Worm (Caenorhabditis elegans): ENCODE measurements around the gene mai-1.

mai-1 gene

DNA sequence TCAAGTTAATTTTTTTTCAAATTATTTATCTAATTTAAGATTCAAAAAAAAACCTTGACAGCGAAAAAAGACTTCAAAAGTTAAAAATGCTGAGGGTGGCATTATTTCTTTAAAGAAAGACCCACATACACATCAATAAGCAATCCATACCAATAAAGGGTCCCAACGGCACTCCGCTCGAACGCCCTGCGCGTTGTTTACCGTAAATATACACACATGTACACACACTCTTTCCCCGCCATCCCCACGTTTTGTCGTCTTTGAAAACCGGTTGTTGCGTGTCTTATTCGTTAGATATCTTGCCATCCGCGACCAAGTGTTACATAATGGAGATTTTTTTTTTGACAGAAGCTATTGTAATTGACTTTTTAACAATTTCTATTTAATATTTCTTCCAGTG is 43.2 kb upstream of the mai-1 start, which contains the start of gene gcc-1 (continued):
- TF ChIP-seq nhr-11 (tag; optimal IDR thresholded peaks at IDR 0.05) (no peak), lin-39 (tag; optimal IDR thresholded peaks at IDR 0.05) (no peak), Y55F3AM.14 (GFP tag; optimal IDR thresholded peaks at IDR 0.05) (no peak), nhr-25 (tag; optimal IDR thresholded peaks at IDR 0.05) (peak; percentile 78), lsy-2 (tag; optimal IDR thresholded peaks at IDR 0.05) (peak in 1 of 2 experiments; percentile 48), nhr-77 (tag; optimal IDR thresholded peaks at IDR 0.05) (no peak), ztf-1 (GFP tag; conservative IDR thresholded peaks at IDR 0.05) (no peak), ztf-4 (tag; optimal IDR thresholded peaks at IDR 0.05) (no peak), blmp-1 (tag; optimal IDR thresholded peaks at IDR 0.05; ENCODE audit: insufficient read depth) (no peak), nhr-21 (tag; optimal IDR thresholded peaks at IDR 0.05) (peak; percentile 79), unc-55 (GFP tag; optimal IDR thresholded peaks at IDR 0.05) (peak; percentile 76), sem-4 (tag; optimal IDR thresholded peaks at IDR 0.05) (peak; percentile 18), F13H6.1 (tag; optimal IDR thresholded peaks at IDR 0.05) (peak; percentile 45), mdl-1 (tag; optimal IDR thresholded peaks at IDR 0.05) (no peak), ztf-11 (tag; optimal IDR thresholded peaks at IDR 0.05) (no peak), mab-5 (tag; optimal IDR thresholded peaks at IDR 0.05) (no peak), R02D3.7 (tag; optimal IDR thresholded peaks at IDR 0.05) (peak; percentile 87), elt-1 (tag; optimal IDR thresholded peaks at IDR 0.05) (no peak)

DNA sequence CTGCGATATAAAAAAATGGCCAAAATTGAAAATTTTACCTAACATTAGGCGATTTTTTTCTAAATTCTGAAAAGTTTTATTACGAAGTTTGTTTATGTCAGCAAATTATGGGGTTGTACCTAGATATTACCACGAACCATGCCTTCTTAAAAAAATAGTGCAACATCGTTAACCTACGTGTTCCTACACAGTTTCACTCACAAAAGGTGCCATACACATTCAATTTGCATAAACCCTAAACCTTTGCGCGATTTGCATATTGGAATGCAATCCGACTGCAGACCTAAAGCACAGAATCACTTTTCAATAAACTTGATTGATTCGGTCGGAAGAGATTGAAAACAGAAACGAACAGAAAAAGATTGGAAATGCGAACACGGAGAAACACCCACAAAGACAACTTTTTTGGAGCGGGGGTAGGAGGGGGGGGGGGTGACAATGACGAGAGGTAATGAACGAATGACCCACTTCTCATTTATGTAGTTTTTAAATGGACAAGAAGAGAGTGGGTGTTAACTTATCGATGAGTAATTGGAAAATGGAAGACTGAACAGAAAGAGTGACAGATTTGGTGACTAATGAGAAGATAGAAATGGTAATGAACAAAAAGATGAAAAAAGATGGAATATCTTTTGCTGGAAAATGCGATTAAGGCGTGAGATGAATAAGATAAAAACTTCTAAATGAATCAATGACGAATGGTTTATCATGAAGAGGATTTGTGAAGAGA is 39.8 kb upstream of the mai-1 start:
- TF ChIP-seq fos-1 (tag; optimal IDR thresholded peaks at IDR 0.05) (peak; percentile 86), skn-1 (tag; optimal IDR thresholded peaks at IDR 0.05) (no peak), lsy-2 (tag; optimal IDR thresholded peaks at IDR 0.05) (no peak), sma-3 (GFP tag; optimal IDR thresholded peaks at IDR 0.05) (peak; percentile 9), lin-11 (tag; optimal IDR thresholded peaks at IDR 0.05) (no peak)

DNA sequence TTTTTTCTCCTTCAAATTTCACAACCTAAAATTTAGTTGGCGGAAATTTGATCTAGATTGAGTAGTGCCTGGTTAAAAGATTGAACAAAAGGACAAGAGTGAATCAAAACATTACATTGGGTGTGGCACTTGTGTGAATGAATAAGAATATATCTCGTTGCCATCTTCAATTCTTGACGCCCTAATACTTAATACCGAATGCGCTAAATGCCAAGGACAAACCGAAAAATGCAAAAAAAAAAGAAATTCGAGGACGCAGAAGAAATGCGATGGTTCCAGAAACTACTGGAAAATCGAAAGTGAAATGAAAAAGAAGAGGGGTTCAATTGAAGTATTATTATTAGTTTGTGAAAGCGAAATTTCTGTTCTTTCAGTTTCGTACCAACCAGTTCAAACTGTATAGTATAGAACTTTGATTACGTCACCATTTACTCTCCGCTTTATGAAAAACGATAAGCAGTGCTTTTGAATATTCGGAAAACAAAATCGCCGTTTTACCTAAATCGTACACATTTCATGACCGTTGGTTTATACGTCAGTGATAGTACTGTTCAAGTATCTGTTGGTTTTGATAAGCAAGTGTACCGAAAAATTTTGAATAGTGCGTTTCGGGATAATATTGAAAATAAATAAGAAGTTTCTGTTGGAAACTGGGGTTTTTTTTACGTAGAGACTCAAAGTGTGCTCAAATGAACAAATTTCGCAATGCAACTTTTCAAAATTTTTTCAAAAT is 38.9 kb upstream of the mai-1 start:
- TF ChIP-seq fos-1 (tag; optimal IDR thresholded peaks at IDR 0.05) (peak; percentile 45), R02D3.7 (tag; optimal IDR thresholded peaks at IDR 0.05) (no peak)

DNA sequence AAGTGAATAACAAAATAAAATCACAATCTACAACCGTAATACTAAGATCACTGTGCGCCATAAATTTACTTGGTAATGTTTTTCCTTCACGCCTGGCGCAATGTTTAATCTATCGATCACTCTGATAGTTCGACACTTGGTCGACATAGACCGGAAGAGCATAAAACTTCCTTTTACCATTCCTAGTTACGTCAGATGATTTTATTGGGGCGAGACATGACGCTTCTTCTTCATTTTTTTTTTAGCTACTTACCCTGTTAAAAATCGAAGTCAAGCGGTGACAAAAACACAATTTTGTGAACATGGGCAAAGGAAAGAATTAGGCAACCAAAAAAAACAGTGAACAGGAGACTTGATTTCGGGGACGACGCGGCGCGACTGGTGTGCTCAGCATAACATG is 38.2 kb upstream of the mai-1 start:
- TF ChIP-seq lsy-2 (tag; optimal IDR thresholded peaks at IDR 0.05) (no peak), sma-9 (GFP tag; optimal IDR thresholded peaks at IDR 0.05) (peak; percentile 34), sma-9 (tag; optimal IDR thresholded peaks at IDR 0.05) (no peak), nhr-129 (tag; optimal IDR thresholded peaks at IDR 0.05) (peak; percentile 59), fos-1 (tag; optimal IDR thresholded peaks at IDR 0.05) (peak; percentile 39), crh-2 (tag; optimal IDR thresholded peaks at IDR 0.05) (peak; percentile 1)

DNA sequence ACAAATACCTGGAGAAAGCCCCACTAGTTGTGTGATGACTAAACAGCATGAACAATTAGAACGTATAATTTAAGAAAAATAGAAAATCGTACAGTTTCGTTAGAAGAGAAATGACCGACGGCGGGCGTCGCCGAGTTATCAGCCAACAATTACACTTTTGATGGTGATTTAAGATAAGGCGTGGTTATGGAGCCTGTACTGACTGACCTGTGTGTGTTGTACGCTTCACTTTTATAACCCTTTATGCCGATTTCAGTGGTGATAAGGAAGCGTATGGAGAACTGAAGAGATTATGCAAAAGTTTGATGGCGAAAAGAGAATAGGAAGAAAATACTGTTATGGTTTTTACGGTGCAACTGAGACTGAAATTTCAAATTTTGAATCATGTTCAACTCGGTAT is 36.7 kb upstream of the mai-1 start:
- TF ChIP-seq sma-9 (GFP tag; optimal IDR thresholded peaks at IDR 0.05): peak; percentile 63
- no peak for TF ChIP-seq sma-9 (tag; optimal IDR thresholded peaks at IDR 0.05)
- TF ChIP-seq nhr-129 (tag; optimal IDR thresholded peaks at IDR 0.05): peak; percentile 5
- no peak for TF ChIP-seq nhr-10 (tag; optimal IDR thresholded peaks at IDR 0.05)
- peak; percentile 46 for TF ChIP-seq crh-2 (tag; optimal IDR thresholded peaks at IDR 0.05)
- TF ChIP-seq fos-1 (tag; optimal IDR thresholded peaks at IDR 0.05): peak; percentile 92
- peak; percentile 65 for TF ChIP-seq F13H6.1 (tag; optimal IDR thresholded peaks at IDR 0.05)
- TF ChIP-seq sem-4 (tag; optimal IDR thresholded peaks at IDR 0.05): no peak
- TF ChIP-seq sma-3 (GFP tag; optimal IDR thresholded peaks at IDR 0.05): peak; percentile 20
- peak; percentile 6 for TF ChIP-seq egl-27 (tag; optimal IDR thresholded peaks at IDR 0.05)

DNA sequence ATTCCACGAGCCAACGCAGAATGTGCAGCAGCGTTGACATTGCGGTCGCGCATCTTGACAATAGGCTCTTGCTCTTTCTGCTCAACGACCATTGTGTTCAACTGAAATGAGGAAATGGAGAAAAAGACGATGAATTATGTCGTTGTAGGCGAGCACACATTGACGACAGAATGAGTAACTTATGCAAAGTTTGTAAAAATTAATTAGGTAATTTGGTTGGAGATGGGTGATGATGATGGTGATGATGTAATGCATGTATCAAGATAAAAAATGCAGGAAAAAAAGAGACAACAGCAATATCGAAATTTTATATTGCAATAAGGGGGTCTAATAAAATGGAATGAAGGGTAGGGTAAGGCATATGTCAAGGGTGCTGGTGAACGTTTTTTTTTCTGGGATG is 36.0 kb upstream of the mai-1 start, which contains the start of gene bbln-1:
bbln-1 (minus strand) TSS at position 101 of the 400 bp plus-strand sequence.
- TF ChIP-seq F13H6.1 (tag; optimal IDR thresholded peaks at IDR 0.05): no peak
- no peak for TF ChIP-seq nhr-12 (tag; optimal IDR thresholded peaks at IDR 0.05)
- TF ChIP-seq C34F6.9 (tag; optimal IDR thresholded peaks at IDR 0.05): no peak
- no peak for TF ChIP-seq mdl-1 (tag; optimal IDR thresholded peaks at IDR 0.05)
- no peak for TF ChIP-seq egl-27 (tag; optimal IDR thresholded peaks at IDR 0.05)
- TF ChIP-seq unc-55 (GFP tag; optimal IDR thresholded peaks at IDR 0.05): no peak
- TF ChIP-seq peb-1 (tag; optimal IDR thresholded peaks at IDR 0.05): no peak
- no peak for TF ChIP-seq nhr-11 (tag; optimal IDR thresholded peaks at IDR 0.05)
- no peak for TF ChIP-seq ztf-4 (tag; optimal IDR thresholded peaks at IDR 0.05)
- TF ChIP-seq ZK546.5 (tag; optimal IDR thresholded peaks at IDR 0.05): no peak
- no peak for TF ChIP-seq unc-39 (tag; optimal IDR thresholded peaks at IDR 0.05)
- no peak for TF ChIP-seq R02D3.7 (tag; optimal IDR thresholded peaks at IDR 0.05)
- no peak for TF ChIP-seq ama-1 (optimal IDR thresholded peaks at IDR 0.05)
- no peak for TF ChIP-seq lsy-2 (tag; optimal IDR thresholded peaks at IDR 0.05)
